Fruit fly (Drosophila melanogaster) S2 (cell line): ENCODE measurements around the gene CG34461.

Experiments
- CG8478 ChIP-seq: fragments of >200 bp; optimal IDR thresholded peaks from 2 replicates; lab custom pipeline; 2018
- CTCF ChIP-seq, 2 experiments: fragments of >200 bp; optimal IDR thresholded peaks; 2 replicates each; lab custom pipeline; 2018

- TF ChIP-seq CTCF (optimal IDR thresholded peaks at IDR 0.05; lab: Kevin White, UChicago) (no peak), CG8478 (lab: Kevin White, UChicago) (no peak)
These were observed 10.4 kb upstream of the CG34461 start, which contains the start of gene Cpsf6 for dm6 chr3L:8315141-8315816.
